Fruit fly (Drosophila melanogaster) whole organism, prepupa: Measurements from ENCODE around the gene CG10750.
A peak's percentile ranks its signal among the peaks of the same experiment; 100 is the strongest.

ENCODE experiments used
- CG10631 ChIP-seq: fragments of 200-800 bp; sonication (Bioruptor generic); optimal IDR thresholded peaks from 2 replicates; lab custom pipeline; 2016; ENCODE audit warnings: missing biosample characterization, missing genetic modification characterization
- CG10669 ChIP-seq: fragments of 200-800 bp; sonication (Bioruptor generic); optimal IDR thresholded peaks from 3 replicates; lab custom pipeline; 2018; ENCODE audit warnings: missing biosample characterization, mild to moderate bottlenecking, missing genetic modification characterization, moderate library complexity
- CG11294 ChIP-seq: fragments of 200-800 bp; sonication (Bioruptor generic); IDR thresholded peaks from 2 replicates; pipeline ENCODE4 v1.3.6; 2022; ENCODE audit warnings: missing biosample characterization, missing genetic modification characterization
- CG11902 ChIP-seq: fragments of 200-800 bp; sonication (Bioruptor generic); optimal IDR thresholded peaks from 3 replicates; lab custom pipeline; 2016; ENCODE audit warnings: missing biosample characterization, missing genetic modification characterization
- CG15336 ChIP-seq: fragments of 200-800 bp; sonication (Bioruptor generic); IDR thresholded peaks from 2 replicates; pipeline ENCODE4 v1.3.6; 2022; ENCODE audit warnings: missing biosample characterization, missing genetic modification characterization
- CG1621 ChIP-seq: fragments of 200-800 bp; sonication (Bioruptor generic); optimal IDR thresholded peaks from 3 replicates; lab custom pipeline; 2018; ENCODE audit warnings: missing biosample characterization, mild to moderate bottlenecking, missing genetic modification characterization
- CG16779 ChIP-seq: fragments of 200-800 bp; sonication (Bioruptor generic); optimal IDR thresholded peaks from 3 replicates; lab custom pipeline; 2017; ENCODE audit warnings: missing biosample characterization, mild to moderate bottlenecking, missing genetic modification characterization
- CG31627 ChIP-seq: fragments of 200-800 bp; sonication (Bioruptor generic); optimal IDR thresholded peaks from 3 replicates; lab custom pipeline; 2016; ENCODE audit warnings: missing biosample characterization, missing genetic modification characterization
- CG32006 ChIP-seq: fragments of 200-800 bp; sonication (Bioruptor generic); optimal IDR thresholded peaks from 3 replicates; lab custom pipeline; 2017; ENCODE audit warnings: missing biosample characterization, mild to moderate bottlenecking, missing genetic modification characterization
- CG34406 ChIP-seq: fragments of 200-800 bp; sonication (Bioruptor generic); optimal IDR thresholded peaks from 3 replicates; lab custom pipeline; 2016; ENCODE audit warnings: missing biosample characterization, missing genetic modification characterization
- CG3919 ChIP-seq: fragments of 200-800 bp; sonication (Bioruptor generic); optimal IDR thresholded peaks from 3 replicates; lab custom pipeline; 2016; ENCODE audit warnings: missing biosample characterization, missing genetic modification characterization
- CG4318 ChIP-seq: fragments of 200-800 bp; sonication (Bioruptor generic); optimal IDR thresholded peaks from 3 replicates; lab custom pipeline; 2017; ENCODE audit warnings: missing biosample characterization, mild to moderate bottlenecking, missing genetic modification characterization
- CG6163 ChIP-seq: fragments of 200-800 bp; sonication (Bioruptor generic); IDR thresholded peaks from 3 replicates; pipeline ENCODE4 v1.3.6; 2022; ENCODE audit warnings: missing biosample characterization, missing genetic modification characterization
- CG6792 ChIP-seq: fragments of 200-800 bp; sonication (Bioruptor generic); optimal IDR thresholded peaks from 3 replicates; lab custom pipeline; 2016; ENCODE audit warnings: missing biosample characterization, missing genetic modification characterization
- CG6808 ChIP-seq: fragments of 200-800 bp; sonication (Bioruptor generic); optimal IDR thresholded peaks from 3 replicates; lab custom pipeline; 2017; ENCODE audit warnings: missing biosample characterization, missing genetic modification characterization, mild to moderate bottlenecking, moderate library complexity, missing genetic modification reagents
- CG6854 ChIP-seq: fragments of 200-800 bp; sonication (Bioruptor generic); optimal IDR thresholded peaks from 2 replicates; lab custom pipeline; 2017; ENCODE audit warnings: missing biosample characterization, mild to moderate bottlenecking, missing genetic modification characterization
- CG7368 ChIP-seq: fragments of 200-800 bp; sonication (Bioruptor generic); optimal IDR thresholded peaks from 3 replicates; lab custom pipeline; 2016; ENCODE audit warnings: missing biosample characterization, missing genetic modification characterization
- CG8119 ChIP-seq: fragments of 200-800 bp; sonication (Bioruptor generic); IDR thresholded peaks from 3 replicates; pipeline ENCODE4 v1.3.6; 2022; ENCODE audit warnings: missing biosample characterization, missing genetic modification characterization
- CG8319 ChIP-seq: fragments of 200-800 bp; sonication (Bioruptor generic); optimal IDR thresholded peaks from 3 replicates; lab custom pipeline; 2016; ENCODE audit warnings: missing biosample characterization, missing genetic modification characterization
- CG9139 ChIP-seq: fragments of 200-800 bp; sonication (Bioruptor generic); optimal IDR thresholded peaks from 3 replicates; lab custom pipeline; 2017; ENCODE audit warnings: missing biosample characterization, mild to moderate bottlenecking, missing genetic modification characterization
- Eip75B ChIP-seq: fragments of 200-800 bp; sonication (Bioruptor generic); optimal IDR thresholded peaks from 3 replicates; lab custom pipeline; 2016; ENCODE audit warnings: missing biosample characterization, missing genetic modification characterization
- Eip78C ChIP-seq: fragments of 200-800 bp; sonication (Bioruptor generic); peaks from one replicate; lab custom pipeline; 2016; ENCODE audit warnings: missing biosample characterization, missing genetic modification characterization
- Eip93F ChIP-seq: fragments of 200-800 bp; sonication (Bioruptor generic); optimal IDR thresholded peaks from 2 replicates; lab custom pipeline; 2016; ENCODE audit warnings: missing biosample characterization, mild to moderate bottlenecking, missing genetic modification characterization
- Ets21C ChIP-seq: fragments of 200-800 bp; sonication (Bioruptor generic); optimal IDR thresholded peaks from 3 replicates; lab custom pipeline; 2016; ENCODE audit warnings: missing biosample characterization, missing genetic modification characterization
- Ets96B ChIP-seq: fragments of 200-800 bp; optimal IDR thresholded peaks from 2 replicates; lab custom pipeline; 2019; ENCODE audit warnings: missing biosample characterization, mild to moderate bottlenecking, missing genetic modification characterization, moderate library complexity
- Gug ChIP-seq: fragments of 200-800 bp; sonication (Bioruptor generic); IDR thresholded peaks from 2 replicates; pipeline ENCODE4 v1.3.6; 2022; ENCODE audit warnings: missing biosample characterization, missing genetic modification characterization
- Hr38 ChIP-seq: sonication (Bioruptor generic); optimal IDR thresholded peaks from 2 replicates; lab custom pipeline; 2016; ENCODE audit warnings: missing biosample characterization, missing genetic modification characterization
- Hr4 ChIP-seq: fragments of 200-800 bp; sonication (Bioruptor generic); optimal IDR thresholded peaks from 3 replicates; lab custom pipeline; 2016; ENCODE audit warnings: missing biosample characterization, missing genetic modification characterization
- Lpt ChIP-seq: fragments of 200-800 bp; sonication (Bioruptor generic); optimal IDR thresholded peaks from 3 replicates; lab custom pipeline; 2016; ENCODE audit warnings: missing biosample characterization, missing genetic modification characterization
- OdsH ChIP-seq: fragments of 200-800 bp; sonication (Bioruptor generic); optimal IDR thresholded peaks from 3 replicates; lab custom pipeline; 2016; ENCODE audit warnings: missing biosample characterization, missing genetic modification characterization
- Smox ChIP-seq: fragments of 200-800 bp; sonication (Bioruptor generic); optimal IDR thresholded peaks from 3 replicates; lab custom pipeline; 2016; ENCODE audit warnings: missing biosample characterization, missing genetic modification characterization
- Sox14 ChIP-seq: fragments of 200-800 bp; sonication (Bioruptor generic); optimal IDR thresholded peaks from 3 replicates; lab custom pipeline; 2016; ENCODE audit warnings: missing biosample characterization, missing genetic modification characterization
- Sox15 ChIP-seq: fragments of 200-800 bp; sonication (Bioruptor generic); optimal IDR thresholded peaks from 3 replicates; lab custom pipeline; 2016; ENCODE audit warnings: missing biosample characterization, missing genetic modification characterization
- achi ChIP-seq: fragments of 200-800 bp; sonication (Bioruptor generic); optimal IDR thresholded peaks from 3 replicates; lab custom pipeline; 2016; ENCODE audit warnings: missing biosample characterization, missing genetic modification characterization
- cyc ChIP-seq: fragments of 200-800 bp; sonication (Bioruptor generic); optimal IDR thresholded peaks from 3 replicates; lab custom pipeline; 2016; ENCODE audit warnings: missing biosample characterization, missing genetic modification characterization
- dac ChIP-seq: fragments of 200-800 bp; sonication (Bioruptor generic); optimal IDR thresholded peaks from 2 replicates; lab custom pipeline; 2017; ENCODE audit warnings: missing biosample characterization, mild to moderate bottlenecking, missing genetic modification characterization
- dsx ChIP-seq: fragments of 200-800 bp; optimal IDR thresholded peaks from 3 replicates; lab custom pipeline; 2019; ENCODE audit warnings: missing biosample characterization, mild to moderate bottlenecking, missing genetic modification characterization, moderate library complexity; ENCODE audit not compliant: poor library complexity, severe bottlenecking
- eg ChIP-seq: fragments of 200-800 bp; sonication (Bioruptor generic); IDR thresholded peaks from 3 replicates; pipeline ENCODE4 v1.3.6; 2022; ENCODE audit warnings: missing biosample characterization, missing genetic modification characterization
- fd59A ChIP-seq: fragments of 200-800 bp; sonication (Bioruptor generic); optimal IDR thresholded peaks from 2 replicates; lab custom pipeline; 2017; ENCODE audit warnings: missing biosample characterization, mild to moderate bottlenecking, missing genetic modification characterization, missing genetic modification reagents
- fd85E ChIP-seq: fragments of 200-800 bp; sonication (Bioruptor generic); optimal IDR thresholded peaks from 3 replicates; lab custom pipeline; 2016; ENCODE audit warnings: missing biosample characterization, missing genetic modification characterization
- fkh ChIP-seq: fragments of 200-800 bp; sonication (Bioruptor generic); optimal IDR thresholded peaks from 3 replicates; lab custom pipeline; 2017; ENCODE audit warnings: missing biosample characterization, mild to moderate bottlenecking, missing genetic modification characterization, moderate library complexity
- lz ChIP-seq: fragments of 200-800 bp; sonication (Bioruptor generic); optimal IDR thresholded peaks from 3 replicates; lab custom pipeline; 2016; ENCODE audit warnings: missing biosample characterization, missing genetic modification characterization
- net ChIP-seq: fragments of 200-800 bp; sonication (Bioruptor generic); optimal IDR thresholded peaks from 3 replicates; lab custom pipeline; 2016; ENCODE audit warnings: missing biosample characterization, missing genetic modification characterization
- pdm3 ChIP-seq: fragments of 200-800 bp; sonication (Bioruptor generic); optimal IDR thresholded peaks from 3 replicates; lab custom pipeline; 2016; ENCODE audit warnings: missing biosample characterization, missing genetic modification characterization
- salr ChIP-seq, 2 experiments: fragments of 200-800 bp; sonication (Bioruptor generic); optimal IDR thresholded peaks; 3 replicates each; lab custom pipeline; 2016 to 2018; ENCODE audit warnings: missing biosample characterization in 2 of 2, missing genetic modification characterization in 2 of 2, mild to moderate bottlenecking in 1 of 2
- spab ChIP-seq: fragments of 200-800 bp; sonication (Bioruptor generic); optimal IDR thresholded peaks from 2 replicates; lab custom pipeline; 2017; ENCODE audit warnings: missing biosample characterization, mild to moderate bottlenecking, missing genetic modification characterization, missing genetic modification reagents
- svp ChIP-seq: fragments of 200-800 bp; sonication (Bioruptor generic); peaks from one replicate; lab custom pipeline; 2016; ENCODE audit warnings: missing biosample characterization, missing genetic modification characterization
- topi ChIP-seq: fragments of 200-800 bp; sonication (Bioruptor generic); optimal IDR thresholded peaks from 3 replicates; lab custom pipeline; 2016; ENCODE audit warnings: missing biosample characterization, missing genetic modification characterization

Gene CG10750

DNA sequence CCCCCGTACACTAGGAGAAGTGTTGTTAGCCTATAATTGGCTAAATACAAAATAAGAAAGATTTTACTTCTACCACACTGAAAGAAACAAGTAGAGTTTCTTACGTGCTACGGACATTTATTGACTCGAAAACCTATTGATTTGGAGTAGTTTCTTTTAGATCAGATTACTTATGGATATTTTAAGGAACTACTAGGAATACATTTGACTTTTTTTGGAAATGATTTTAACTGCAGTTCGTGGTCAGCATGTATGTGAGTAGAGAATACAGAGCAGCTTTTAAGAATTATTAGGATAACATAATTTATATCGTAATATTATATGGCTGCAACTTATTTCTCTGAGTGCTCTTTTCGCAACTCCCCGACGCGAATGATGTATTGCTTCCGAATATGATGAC is 14.5 kb downstream of the CG10750 start (continued):
- TF ChIP-seq Hr38 (GFP tag; lab: Kevin White, UChicago) (no peak), CG32006 (GFP tag; lab: Kevin White, UChicago) (peak; percentile 83), CG6792 (GFP tag; lab: Kevin White, UChicago) (peak; percentile 62), CG1621 (tag; lab: Kevin White, UChicago) (peak; percentile 59), CG11294 (GFP tag; lab: Robert Waterston, UW) (no peak; the same call in 1 of the 2 replicates), lz (GFP tag; lab: Kevin White, UChicago) (peak; percentile 57), CG6808 (peak; percentile 73), CG4318 (GFP tag; lab: Kevin White, UChicago) (peak; percentile 64), CG16779 (tag; lab: Kevin White, UChicago) (peak; percentile 45), CG6854 (GFP tag; lab: Kevin White, UChicago) (no peak), CG8119 (GFP tag; lab: Robert Waterston, UW) (peak; percentile 73; the same call in 2 of the 3 replicates), achi (GFP tag; lab: Kevin White, UChicago) (peak; percentile 78), CG6163 (GFP tag; lab: Robert Waterston, UW) (peak; percentile 44; the same call in 2 of the 3 replicates), Eip93F (no peak), Gug (GFP tag; lab: Robert Waterston, UW) (peak; percentile 41), CG7368 (peak; percentile 47), dsx (GFP tag; lab: Kevin White, UChicago) (peak; percentile 69), fkh (GFP tag; lab: Kevin White, UChicago) (no peak)

DNA sequence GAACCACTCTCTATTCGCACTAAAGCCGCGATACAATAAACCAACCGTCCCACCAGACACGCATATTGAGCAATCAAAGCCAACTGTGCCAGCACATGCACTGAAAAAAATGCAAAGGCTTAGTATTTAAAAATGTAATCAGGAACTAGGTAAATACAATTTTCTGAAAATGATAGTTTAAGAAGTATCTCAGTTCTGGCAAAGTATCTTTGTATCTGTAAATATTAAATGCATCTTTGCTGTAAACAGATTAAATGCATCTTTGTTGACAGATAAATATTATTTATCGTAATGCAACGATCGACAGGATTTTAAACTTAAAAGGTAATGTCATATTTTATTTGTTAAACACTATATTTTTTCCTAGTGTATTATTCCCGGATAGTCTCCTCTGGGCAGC is 17.7 kb downstream of the CG10750 start:
- TF ChIP-seq CG31627, result no peak
- no peak for TF ChIP-seq CG11294 (GFP tag; lab: Robert Waterston, UW)
- TF ChIP-seq Ets21C (GFP tag; lab: Kevin White, UChicago), result no peak
- no peak for TF ChIP-seq CG8319 (GFP tag; lab: Kevin White, UChicago)
- TF ChIP-seq dac, result peak; percentile 25
- TF ChIP-seq Hr38 (GFP tag; lab: Kevin White, UChicago), result no peak
- TF ChIP-seq CG10631 (GFP tag; lab: Kevin White, UChicago), result peak; percentile 61
- no peak for TF ChIP-seq cyc (GFP tag; lab: Kevin White, UChicago)
- peak; percentile 53 for TF ChIP-seq OdsH (GFP tag; lab: Kevin White, UChicago)
- peak; percentile 71 for TF ChIP-seq Hr4
- peak; percentile 3 for TF ChIP-seq CG6792 (GFP tag; lab: Kevin White, UChicago)
- peak; percentile 13 for TF ChIP-seq fd59A (GFP tag; lab: Kevin White, UChicago)
- peak; percentile 9 for TF ChIP-seq CG1621 (tag; lab: Kevin White, UChicago)
- peak; percentile 53 for TF ChIP-seq Eip75B (GFP tag; lab: Kevin White, UChicago)
- no peak for TF ChIP-seq fd85E (GFP tag; lab: Kevin White, UChicago)
- peak; percentile 51 for TF ChIP-seq pdm3 (GFP tag; lab: Kevin White, UChicago)
- TF ChIP-seq CG6163 (GFP tag; lab: Robert Waterston, UW), result no peak
- peak; percentile 57 for TF ChIP-seq svp (GFP tag; lab: Kevin White, UChicago)
- no peak; the same call in 1 of the 2 replicates for TF ChIP-seq Gug (GFP tag; lab: Robert Waterston, UW)
- peak; percentile 21 for TF ChIP-seq Ets96B (tag; lab: Kevin White, UChicago)
- peak; percentile 44 for TF ChIP-seq net
- TF ChIP-seq CG6854 (GFP tag; lab: Kevin White, UChicago), result no peak
- peak; percentile 70 for TF ChIP-seq CG15336 (GFP tag; lab: Robert Waterston, UW)
- peak; percentile 34; the same call in 1 of the 3 replicates for TF ChIP-seq eg (GFP tag; lab: Robert Waterston, UW)
- no peak for TF ChIP-seq topi (GFP tag; lab: Kevin White, UChicago)
- TF ChIP-seq CG3919, result peak; percentile 33
- no peak for TF ChIP-seq Eip93F
- no peak for TF ChIP-seq dsx (GFP tag; lab: Kevin White, UChicago)
- no peak for TF ChIP-seq CG9139
- peak; percentile 65 for TF ChIP-seq achi (GFP tag; lab: Kevin White, UChicago)
- TF ChIP-seq salr (GFP tag; optimal IDR thresholded peaks at IDR 0.05; lab: Kevin White, UChicago), result peak in 1 of 2 experiments; percentile 69
- TF ChIP-seq CG11902 (GFP tag; lab: Kevin White, UChicago), result no peak
- peak; percentile 21 for TF ChIP-seq Smox (GFP tag; lab: Kevin White, UChicago)
- peak; percentile 66 for TF ChIP-seq CG4318 (GFP tag; lab: Kevin White, UChicago)
- TF ChIP-seq CG16779 (tag; lab: Kevin White, UChicago), result peak; percentile 18
- TF ChIP-seq CG10669 (GFP tag; lab: Kevin White, UChicago), result peak; percentile 33
- no peak for TF ChIP-seq Sox15 (GFP tag; lab: Kevin White, UChicago)
- peak; percentile 11 for TF ChIP-seq CG34406
- peak; percentile 78 for TF ChIP-seq Eip78C (GFP tag; lab: Kevin White, UChicago)
- peak; percentile 66 for TF ChIP-seq Lpt (GFP tag; lab: Kevin White, UChicago)
- TF ChIP-seq fkh (GFP tag; lab: Kevin White, UChicago), result no peak
- TF ChIP-seq Sox14 (GFP tag; lab: Kevin White, UChicago), result peak; percentile 50
- TF ChIP-seq lz (GFP tag; lab: Kevin White, UChicago), result no peak
- peak; percentile 27 for TF ChIP-seq spab (GFP tag; lab: Kevin White, UChicago)
